Worm (Caenorhabditis elegans): ENCODE measurements around the gene F55B11.4.

DNA sequence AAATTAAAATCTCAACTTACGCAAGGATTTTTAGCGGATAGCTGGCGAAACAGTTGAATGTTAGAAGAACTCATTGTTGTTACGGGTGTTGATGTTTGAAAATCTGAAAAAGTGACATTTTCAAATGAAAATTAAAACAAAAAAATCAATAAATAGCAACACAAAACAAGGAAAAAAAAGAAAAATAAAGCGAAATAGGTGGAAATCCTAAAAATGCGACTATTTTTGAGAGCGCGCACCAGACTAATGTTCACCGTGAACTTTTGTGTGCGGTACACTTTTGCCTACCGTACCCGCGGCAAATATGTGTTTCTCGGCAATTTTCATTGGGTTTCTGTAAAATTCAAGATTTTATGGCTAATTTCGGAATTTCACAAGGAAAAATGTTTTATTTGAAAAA, 13.6 kb downstream of the F55B11.4 start, which contains the start of gene F55B11.6:
- TF ChIP-seq lin-11 (tag; optimal IDR thresholded peaks at IDR 0.05), result no peak
- no peak for TF ChIP-seq ceh-31 (tag; optimal IDR thresholded peaks at IDR 0.05)
- no peak for TF ChIP-seq pha-4 (tag; optimal IDR thresholded peaks at IDR 0.05)
- TF ChIP-seq nhr-11 (tag; optimal IDR thresholded peaks at IDR 0.05), result no peak
- no peak for TF ChIP-seq unc-3 (GFP tag; conservative IDR thresholded peaks at IDR 0.05)
- TF ChIP-seq unc-3 (tag; optimal IDR thresholded peaks at IDR 0.05), result no peak
- TF ChIP-seq fkh-10 (GFP tag; optimal IDR thresholded peaks at IDR 0.05), result no peak
- no peak for TF ChIP-seq dve-1 (tag; optimal IDR thresholded peaks at IDR 0.05)
- TF ChIP-seq nfya-1 (tag; optimal IDR thresholded peaks at IDR 0.05), result no peak
- TF ChIP-seq hlh-6 (tag; optimal IDR thresholded peaks at IDR 0.05), result no peak
- TF ChIP-seq elt-2 (tag; optimal IDR thresholded peaks at IDR 0.05), result no peak
- no peak for TF ChIP-seq unc-86 (tag; optimal IDR thresholded peaks at IDR 0.05)
- no peak for TF ChIP-seq mec-3 (tag; optimal IDR thresholded peaks at IDR 0.05; ENCODE audit: borderline replicate concordance)
- no peak for TF ChIP-seq K02D7.2 (tag; optimal IDR thresholded peaks at IDR 0.05)
- no peak for TF ChIP-seq ceh-2 (tag; optimal IDR thresholded peaks at IDR 0.05)

Data from whole organism, late embryonic.